Worm (Caenorhabditis elegans) whole organism, L4/young adult: ENCODE data around the gene hpo-34.
A peak's percentile ranks its signal among the peaks of the same experiment; 100 is the strongest.

Experiments
- W03F9.2 ChIP-seq: fragments of 150-350 bp; optimal IDR thresholded peaks from 2 replicates; lab custom pipeline; 2014; ENCODE audit warnings: missing biosample characterization, missing genetic modification characterization
- dao-5 ChIP-seq: sonication (generic microtip); optimal IDR thresholded peaks from 2 replicates; lab custom pipeline; 2016; ENCODE audit warnings: missing genotype, missing genetic modification characterization, moderate library complexity, missing compliant biosample characterization
- him-1 ChIP-seq: sonication (generic microtip); optimal IDR thresholded peaks from 2 replicates; lab custom pipeline; 2016; ENCODE audit warnings: missing genotype, missing genetic modification reagents, missing genetic modification characterization, missing compliant biosample characterization

DNA sequence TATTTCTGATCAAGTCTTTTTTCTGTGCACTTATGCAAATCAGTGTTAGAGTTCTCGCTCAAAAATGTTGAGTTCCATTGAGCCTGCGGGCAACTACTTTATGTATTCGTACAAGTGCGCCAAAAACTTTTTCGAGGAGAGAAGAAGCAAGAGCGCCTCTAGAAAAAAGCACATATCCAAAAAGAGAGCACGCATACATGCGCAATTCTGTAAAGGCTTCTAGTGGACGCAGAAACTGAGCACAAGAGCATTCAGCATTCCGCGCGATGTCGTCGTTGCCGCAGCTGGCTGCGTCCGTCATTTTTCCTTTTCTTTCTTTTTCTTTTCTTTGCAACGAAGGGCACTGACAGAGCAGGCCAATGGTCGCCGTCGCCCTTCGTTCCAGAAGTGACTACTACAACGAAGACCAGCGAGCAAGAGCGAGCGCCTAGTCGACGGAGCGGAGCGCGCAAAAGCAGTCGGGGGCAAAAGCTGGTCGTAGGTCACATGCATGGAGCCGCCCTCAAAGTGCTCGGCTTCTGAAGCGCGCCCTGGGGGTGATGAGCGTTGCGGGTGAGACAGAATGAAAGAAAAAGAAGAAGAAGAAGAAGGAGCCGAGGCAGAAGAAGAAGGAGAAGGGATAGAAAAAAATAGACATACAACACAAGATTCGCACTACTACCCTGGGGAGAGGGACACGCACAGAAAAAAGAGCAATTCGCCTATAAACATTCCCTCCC lies 45.8 kb downstream of the hpo-34 start:
- TF ChIP-seq dao-5 (tag; lab: Kevin White, UChicago) (peak; percentile 19), him-1 (tag; lab: Kevin White, UChicago) (peak; percentile 93), W03F9.2 (peak; percentile 14)
